Worm (Caenorhabditis elegans) whole organism, midembryonic: ENCODE measurements around the gene srg-6.

Experiments
- T22C8.4 ChIP-seq: fragments of 200-800 bp; sonication (Bioruptor generic); IDR thresholded peaks from 2 replicates; pipeline ENCODE4 v1.3.6; 2022; ENCODE audit warnings: missing genetic modification characterization, missing compliant biosample characterization
- cog-1 ChIP-seq: sonication (generic microtip); optimal IDR thresholded peaks from 2 replicates; lab custom pipeline; 2016; ENCODE audit warnings: missing genetic modification characterization, missing compliant biosample characterization
- flt-1 ChIP-seq: fragments of 200-800 bp; sonication (Bioruptor generic); IDR thresholded peaks from 2 replicates; pipeline ENCODE4 v1.3.6; 2022; ENCODE audit warnings: missing genetic modification characterization, missing compliant biosample characterization
- klf-2 ChIP-seq: fragments of 200-800 bp; sonication (Bioruptor generic); conservative IDR thresholded peaks from 2 replicates; pipeline ENCODE4 v1.3.6; 2022; ENCODE audit warnings: missing genetic modification reagents, missing genetic modification characterization, missing compliant biosample characterization
- med-1 ChIP-seq: sonication (generic microtip); optimal IDR thresholded peaks from 2 replicates; lab custom pipeline; 2017; ENCODE audit warnings: missing genetic modification characterization, mild to moderate bottlenecking, missing compliant biosample characterization, antibody characterized with exemption, missing genetic modification reagents; ENCODE audit not compliant: insufficient read depth
- tab-1 ChIP-seq: fragments of 200-800 bp; sonication (Bioruptor generic); IDR thresholded peaks from 2 replicates; pipeline ENCODE4 v1.3.6; 2022; ENCODE audit warnings: missing genetic modification characterization, missing compliant biosample characterization
- ztf-23 ChIP-seq: fragments of 200-800 bp; sonication (Bioruptor generic); IDR thresholded peaks from 2 replicates; pipeline ENCODE4 v1.3.6; 2022; ENCODE audit warnings: missing genetic modification reagents, missing genetic modification characterization, missing compliant biosample characterization
- ztf-29 ChIP-seq: fragments of 200-800 bp; sonication (Bioruptor generic); IDR thresholded peaks from 2 replicates; pipeline ENCODE4 v1.3.6; 2022; ENCODE audit warnings: missing genetic modification reagents, missing genetic modification characterization, missing compliant biosample characterization

ce11 chrIII:6236649-6237048, 29.2 kb downstream of the srg-6 start, which contains the start of gene T12A2.21:
- TF ChIP-seq T22C8.4 (GFP tag; lab: Robert Waterston, UW) (no peak), med-1 (GFP tag; lab: Kevin White, UChicago) (no peak), flt-1 (GFP tag; lab: Robert Waterston, UW) (no peak), cog-1 (tag; lab: Kevin White, UChicago) (no peak), tab-1 (GFP tag; lab: Robert Waterston, UW) (no peak), klf-2 (GFP tag; lab: Robert Waterston, UW) (no peak), ztf-29 (GFP tag; lab: Robert Waterston, UW) (no peak), ztf-23 (GFP tag; lab: Robert Waterston, UW) (no peak)
